Worm (Caenorhabditis elegans) whole organism, L4/young adult: ENCODE data around the gene ZK185.3.

ENCODE experiments used
- W03F9.2 ChIP-seq: fragments of 150-350 bp; optimal IDR thresholded peaks from 2 replicates; lab custom pipeline; 2014; ENCODE audit warnings: missing biosample characterization, missing genetic modification characterization
- dao-5 ChIP-seq: sonication (generic microtip); optimal IDR thresholded peaks from 2 replicates; lab custom pipeline; 2016; ENCODE audit warnings: missing genotype, missing genetic modification characterization, moderate library complexity, missing compliant biosample characterization
- him-1 ChIP-seq: sonication (generic microtip); optimal IDR thresholded peaks from 2 replicates; lab custom pipeline; 2016; ENCODE audit warnings: missing genotype, missing genetic modification reagents, missing genetic modification characterization, missing compliant biosample characterization

DNA sequence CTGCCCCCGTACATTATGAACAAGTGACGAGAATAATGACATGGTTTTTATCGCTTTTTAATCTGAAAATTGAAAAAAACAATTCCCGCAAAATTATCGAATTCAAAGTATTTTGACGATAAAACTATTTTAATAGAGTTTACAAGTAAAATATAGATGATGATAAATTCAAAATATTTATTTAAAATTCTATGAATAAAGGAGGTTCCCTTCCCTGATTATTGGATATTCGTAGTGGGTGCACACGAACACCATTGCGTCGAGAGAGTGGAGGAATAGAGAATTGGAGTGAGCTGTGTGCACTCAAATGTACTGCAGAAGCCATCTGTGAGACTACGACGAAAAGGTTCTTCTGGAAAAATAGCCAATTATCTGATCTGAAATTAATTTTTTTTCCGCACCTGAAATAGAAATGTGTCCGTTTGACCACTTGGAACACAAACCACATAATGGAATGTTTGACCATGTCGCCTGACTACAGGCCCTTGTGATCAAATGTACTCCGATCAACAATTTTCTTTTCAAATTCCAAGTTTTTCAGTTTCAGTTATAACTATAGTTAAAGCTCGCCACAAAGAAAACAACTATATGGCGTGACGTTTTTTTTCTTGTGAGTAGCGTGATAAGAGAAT is 18.9 kb downstream of the ZK185.3 start, which contains the start of the genes rfth-1 and ZK180.8:
- TF ChIP-seq W03F9.2 (tag; lab: Kevin White, UChicago): no peak
- TF ChIP-seq him-1 (tag; lab: Kevin White, UChicago): no peak
- TF ChIP-seq dao-5 (tag; lab: Kevin White, UChicago): no peak
